Fruit fly (Drosophila melanogaster): ENCODE data around the gene CG7218.

Gene CG7218

DNA sequence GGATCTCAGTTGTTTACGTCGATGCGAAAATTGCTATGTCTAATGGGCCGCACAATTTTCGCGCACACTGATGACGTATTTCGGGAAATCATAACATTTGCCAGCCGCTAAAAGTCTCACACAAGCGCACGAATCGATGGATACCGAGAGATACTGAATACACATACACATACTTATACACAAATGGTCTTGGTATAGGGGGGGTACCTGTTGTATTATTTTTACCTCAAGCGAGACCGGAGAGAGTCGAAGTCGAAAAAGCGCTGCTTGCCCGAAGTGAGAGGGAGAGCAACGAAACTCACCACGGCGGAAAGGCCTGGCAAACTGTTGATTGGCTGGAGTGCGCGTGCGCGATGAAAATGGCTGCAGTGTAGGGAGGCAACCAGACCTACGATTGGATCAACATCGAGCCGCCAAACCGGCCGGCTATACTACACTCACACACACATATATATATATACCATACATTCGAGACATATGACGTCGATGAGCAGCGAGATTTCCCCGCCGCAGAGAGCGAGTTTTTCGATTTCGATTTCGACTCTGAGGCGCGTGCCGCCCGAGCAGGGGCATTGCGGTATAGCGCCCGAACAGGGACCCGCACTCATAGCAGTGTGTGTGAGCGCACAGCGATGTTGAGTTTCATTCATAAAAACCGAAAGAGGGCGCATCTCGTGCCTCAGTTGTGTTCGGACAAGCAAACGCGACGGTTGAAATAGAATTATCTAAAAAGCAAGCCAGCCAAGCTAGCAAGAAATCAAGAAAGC, 42.6 kb downstream of the CG7218 start (continued):
- TF ChIP-seq CG17829 (tag; optimal IDR thresholded peaks at IDR 0.05) (peak; percentile 22), sim (GFP tag; IDR thresholded peaks at IDR 0.05) (no peak), Doc2 (GFP tag; IDR thresholded peaks at IDR 0.05) (no peak), CG11695 (GFP tag; IDR thresholded peaks at IDR 0.05) (no peak), CG34422 (GFP tag; IDR thresholded peaks at IDR 0.05) (peak; percentile 11; the same call in 1 of the 3 replicates), CG7839 (tag; optimal IDR thresholded peaks at IDR 0.05) (no peak), dimm (GFP tag; IDR thresholded peaks at IDR 0.05) (no peak), crol (GFP tag; IDR thresholded peaks at IDR 0.05) (peak; percentile 16; the same call in 1 of the 2 replicates), CG1832 (GFP tag; optimal IDR thresholded peaks at IDR 0.05) (no peak), chif (GFP tag; optimal IDR thresholded peaks at IDR 0.05) (peak in 1 of 2 experiments; percentile 3), h (optimal IDR thresholded peaks at IDR 0.05) (no peak), CG33557 (GFP tag; optimal IDR thresholded peaks at IDR 0.05) (peak; percentile 24), Xrp1 (GFP tag; IDR thresholded peaks at IDR 0.05) (no peak), CG2678 (tag; optimal IDR thresholded peaks at IDR 0.05) (no peak), Lim3 (GFP tag; IDR thresholded peaks at IDR 0.05) (no peak), CG16813 (GFP tag; IDR thresholded peaks at IDR 0.05; ENCODE audit: partially characterized antibody) (0 out of 3 replicates have a peak, but pooled peaks have one; percentile 13), ken (GFP tag; IDR thresholded peaks at IDR 0.05) (0 out of 3 replicates have a peak, but pooled peaks have one; percentile 19), pnt (GFP tag; optimal IDR thresholded peaks at IDR 0.05) (no peak), HLH3B (GFP tag; IDR thresholded peaks at IDR 0.05) (peak; percentile 35; the same call in 1 of the 2 replicates), gcm2 (GFP tag; optimal IDR thresholded peaks at IDR 0.05) (no peak), pzg (GFP tag; optimal IDR thresholded peaks at IDR 0.05) (no peak), corto (GFP tag; optimal IDR thresholded peaks at IDR 0.05) (no peak), CG10543 (GFP tag; optimal IDR thresholded peaks at IDR 0.05) (peak; percentile 49), CG13287 (GFP tag; IDR thresholded peaks at IDR 0.05; ENCODE audit: partially characterized antibody) (peak; percentile 51), CG30020 (tag; optimal IDR thresholded peaks at IDR 0.05) (no peak), CG32767 (GFP tag; IDR thresholded peaks at IDR 0.05) (peak; percentile 66; the same call in 1 of the 2 replicates), Asciz (GFP tag; optimal IDR thresholded peaks at IDR 0.05) (no peak), sqz (GFP tag; optimal IDR thresholded peaks at IDR 0.05) (peak; percentile 11), CG10274 (GFP tag; optimal IDR thresholded peaks at IDR 0.05) (no peak), z (GFP tag; IDR thresholded peaks at IDR 0.05) (peak; percentile 7; the same call in 1 of the 3 replicates), nerfin-1 (tag; optimal IDR thresholded peaks at IDR 0.05) (peak; percentile 80), ewg (GFP tag; optimal IDR thresholded peaks at IDR 0.05) (peak; percentile 87)

DNA sequence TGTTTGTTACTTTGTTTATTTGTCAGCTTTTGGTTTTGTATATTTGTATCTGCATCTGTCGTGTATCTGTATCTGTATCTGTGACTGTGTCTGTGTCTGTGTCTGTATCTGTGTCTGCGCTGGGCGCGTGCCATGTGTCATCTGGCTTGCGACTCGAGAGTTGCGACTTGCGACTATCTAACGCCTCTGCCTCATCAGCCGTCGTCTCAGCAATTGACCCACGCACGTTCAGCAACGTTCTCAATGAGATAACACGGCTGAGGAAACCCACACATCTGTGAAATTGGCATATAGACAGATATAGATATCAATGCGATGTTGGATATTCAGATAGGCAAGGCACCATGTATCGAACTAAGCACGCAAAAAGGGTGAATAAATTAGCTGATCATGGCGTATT, 45.5 kb downstream of the CG7218 start:
- TF ChIP-seq twi (tag; optimal IDR thresholded peaks at IDR 0.05) (peak; percentile 35), CG11456 (GFP tag; IDR thresholded peaks at IDR 0.05) (0 out of 3 replicates have a peak, but pooled peaks have one; percentile 14), CG15479 (GFP tag; optimal IDR thresholded peaks at IDR 0.05) (peak; percentile 75), Fer2 (tag; optimal IDR thresholded peaks at IDR 0.05) (no peak), CG14441 (GFP tag; IDR thresholded peaks at IDR 0.05) (no peak), NfI (GFP tag; optimal IDR thresholded peaks at IDR 0.05) (no peak), CG17829 (tag; optimal IDR thresholded peaks at IDR 0.05) (no peak), stwl (tag; optimal IDR thresholded peaks at IDR 0.05) (no peak), CG4707 (GFP tag; optimal IDR thresholded peaks at IDR 0.05) (no peak), gsb-n (tag; optimal IDR thresholded peaks at IDR 0.05) (no peak), tin (GFP tag; optimal IDR thresholded peaks at IDR 0.05) (no peak), CG15073 (GFP tag; optimal IDR thresholded peaks at IDR 0.05) (no peak), sens-2 (GFP tag; IDR thresholded peaks at IDR 0.05) (no peak), cg (GFP tag; optimal IDR thresholded peaks at IDR 0.05) (peak; percentile 36), CG18262 (tag; optimal IDR thresholded peaks at IDR 0.05) (no peak), CG6791 (GFP tag; IDR thresholded peaks at IDR 0.05; ENCODE audit: partially characterized antibody) (no peak), chinmo (GFP tag; IDR thresholded peaks at IDR 0.05; ENCODE audit: partially characterized antibody) (0 out of 4 replicates have a peak, but pooled peaks have one; percentile 19), CG17385 (GFP tag; optimal IDR thresholded peaks at IDR 0.05) (no peak), CG16815 (GFP tag; optimal IDR thresholded peaks at IDR 0.05) (no peak)

Measured in whole organism, embryonic.